Worm (Caenorhabditis elegans): ENCODE results near the gene C38C3.4.

ce11 chrV:1471078-1471969 is 10.5 kb upstream of the C38C3.4 start:
- TF ChIP-seq med-1 (GFP tag; optimal IDR thresholded peaks at IDR 0.05; ENCODE audit: insufficient read depth) (no peak), tab-1 (GFP tag; IDR thresholded peaks at IDR 0.05) (no peak), klf-2 (GFP tag; conservative IDR thresholded peaks at IDR 0.05) (no peak), flt-1 (GFP tag; IDR thresholded peaks at IDR 0.05) (no peak), T22C8.4 (GFP tag; IDR thresholded peaks at IDR 0.05) (no peak), ref-1 (GFP tag; conservative IDR thresholded peaks at IDR 0.05) (no peak), ztf-23 (GFP tag; IDR thresholded peaks at IDR 0.05) (0 out of 2 replicates have a peak, but pooled peaks have one; percentile 36), cog-1 (tag; optimal IDR thresholded peaks at IDR 0.05) (no peak)

Data from whole organism, midembryonic.